Fruit fly (Drosophila melanogaster) whole organism, prepupa: Measurements from ENCODE around the gene CG6204.

Source experiments
- Blimp-1 ChIP-seq: fragments of 200-800 bp; sonication (Bioruptor generic); optimal IDR thresholded peaks from 3 replicates; lab custom pipeline; 2017; ENCODE audit warnings: missing biosample characterization, missing genetic modification characterization, mild to moderate bottlenecking, moderate library complexity, missing genetic modification reagents
- CG10631 ChIP-seq: fragments of 200-800 bp; sonication (Bioruptor generic); optimal IDR thresholded peaks from 2 replicates; lab custom pipeline; 2016; ENCODE audit warnings: missing biosample characterization, missing genetic modification characterization
- CG11294 ChIP-seq: fragments of 200-800 bp; sonication (Bioruptor generic); IDR thresholded peaks from 2 replicates; pipeline ENCODE4 v1.3.6; 2022; ENCODE audit warnings: missing biosample characterization, missing genetic modification characterization
- CG11762 ChIP-seq: fragments of 200-800 bp; sonication (Bioruptor generic); optimal IDR thresholded peaks from 3 replicates; lab custom pipeline; 2016; ENCODE audit warnings: missing biosample characterization, missing genetic modification characterization; ENCODE audit not compliant: insufficient read depth
- CG15336 ChIP-seq: fragments of 200-800 bp; sonication (Bioruptor generic); IDR thresholded peaks from 2 replicates; pipeline ENCODE4 v1.3.6; 2022; ENCODE audit warnings: missing biosample characterization, missing genetic modification characterization
- CG1621 ChIP-seq: fragments of 200-800 bp; sonication (Bioruptor generic); optimal IDR thresholded peaks from 3 replicates; lab custom pipeline; 2018; ENCODE audit warnings: missing biosample characterization, mild to moderate bottlenecking, missing genetic modification characterization
- CG16779 ChIP-seq: fragments of 200-800 bp; sonication (Bioruptor generic); optimal IDR thresholded peaks from 3 replicates; lab custom pipeline; 2017; ENCODE audit warnings: missing biosample characterization, mild to moderate bottlenecking, missing genetic modification characterization
- CG3032 ChIP-seq: fragments of 200-800 bp; optimal IDR thresholded peaks from 2 replicates; lab custom pipeline; 2019; ENCODE audit warnings: missing biosample characterization, mild to moderate bottlenecking, missing genetic modification characterization, moderate library complexity
- CG31627 ChIP-seq: fragments of 200-800 bp; sonication (Bioruptor generic); optimal IDR thresholded peaks from 3 replicates; lab custom pipeline; 2016; ENCODE audit warnings: missing biosample characterization, missing genetic modification characterization
- CG32006 ChIP-seq: fragments of 200-800 bp; sonication (Bioruptor generic); optimal IDR thresholded peaks from 3 replicates; lab custom pipeline; 2017; ENCODE audit warnings: missing biosample characterization, mild to moderate bottlenecking, missing genetic modification characterization
- CG34406 ChIP-seq: fragments of 200-800 bp; sonication (Bioruptor generic); optimal IDR thresholded peaks from 3 replicates; lab custom pipeline; 2016; ENCODE audit warnings: missing biosample characterization, missing genetic modification characterization
- CG3919 ChIP-seq: fragments of 200-800 bp; sonication (Bioruptor generic); optimal IDR thresholded peaks from 3 replicates; lab custom pipeline; 2016; ENCODE audit warnings: missing biosample characterization, missing genetic modification characterization
- CG4318 ChIP-seq: fragments of 200-800 bp; sonication (Bioruptor generic); optimal IDR thresholded peaks from 3 replicates; lab custom pipeline; 2017; ENCODE audit warnings: missing biosample characterization, mild to moderate bottlenecking, missing genetic modification characterization
- CG6163 ChIP-seq: fragments of 200-800 bp; sonication (Bioruptor generic); IDR thresholded peaks from 3 replicates; pipeline ENCODE4 v1.3.6; 2022; ENCODE audit warnings: missing biosample characterization, missing genetic modification characterization
- CG6276 ChIP-seq: fragments of 200-800 bp; sonication (Bioruptor generic); optimal IDR thresholded peaks from 2 replicates; lab custom pipeline; 2017; ENCODE audit warnings: missing biosample characterization, mild to moderate bottlenecking, missing genetic modification characterization
- CG6792 ChIP-seq: fragments of 200-800 bp; sonication (Bioruptor generic); optimal IDR thresholded peaks from 3 replicates; lab custom pipeline; 2016; ENCODE audit warnings: missing biosample characterization, missing genetic modification characterization
- CG8119 ChIP-seq: fragments of 200-800 bp; sonication (Bioruptor generic); IDR thresholded peaks from 3 replicates; pipeline ENCODE4 v1.3.6; 2022; ENCODE audit warnings: missing biosample characterization, missing genetic modification characterization
- CG8319 ChIP-seq: fragments of 200-800 bp; sonication (Bioruptor generic); optimal IDR thresholded peaks from 3 replicates; lab custom pipeline; 2016; ENCODE audit warnings: missing biosample characterization, missing genetic modification characterization
- CG8632 ChIP-seq: fragments of 200-800 bp; sonication (Bioruptor generic); optimal IDR thresholded peaks from 3 replicates; lab custom pipeline; 2016; ENCODE audit warnings: missing biosample characterization, missing genetic modification characterization
- CG9139 ChIP-seq: fragments of 200-800 bp; sonication (Bioruptor generic); optimal IDR thresholded peaks from 3 replicates; lab custom pipeline; 2017; ENCODE audit warnings: missing biosample characterization, mild to moderate bottlenecking, missing genetic modification characterization
- Eip75B ChIP-seq: fragments of 200-800 bp; sonication (Bioruptor generic); optimal IDR thresholded peaks from 3 replicates; lab custom pipeline; 2016; ENCODE audit warnings: missing biosample characterization, missing genetic modification characterization
- Eip78C ChIP-seq: fragments of 200-800 bp; sonication (Bioruptor generic); peaks from one replicate; lab custom pipeline; 2016; ENCODE audit warnings: missing biosample characterization, missing genetic modification characterization
- Ets21C ChIP-seq: fragments of 200-800 bp; sonication (Bioruptor generic); optimal IDR thresholded peaks from 3 replicates; lab custom pipeline; 2016; ENCODE audit warnings: missing biosample characterization, missing genetic modification characterization
- Ets96B ChIP-seq: fragments of 200-800 bp; optimal IDR thresholded peaks from 2 replicates; lab custom pipeline; 2019; ENCODE audit warnings: missing biosample characterization, mild to moderate bottlenecking, missing genetic modification characterization, moderate library complexity
- Gug ChIP-seq: fragments of 200-800 bp; sonication (Bioruptor generic); IDR thresholded peaks from 2 replicates; pipeline ENCODE4 v1.3.6; 2022; ENCODE audit warnings: missing biosample characterization, missing genetic modification characterization
- Hr38 ChIP-seq: sonication (Bioruptor generic); optimal IDR thresholded peaks from 2 replicates; lab custom pipeline; 2016; ENCODE audit warnings: missing biosample characterization, missing genetic modification characterization
- Hr39 ChIP-seq: fragments of 200-800 bp; sonication (Bioruptor generic); optimal IDR thresholded peaks from 2 replicates; lab custom pipeline; 2016; ENCODE audit warnings: missing biosample characterization, missing genetic modification characterization
- Hr4 ChIP-seq: fragments of 200-800 bp; sonication (Bioruptor generic); optimal IDR thresholded peaks from 3 replicates; lab custom pipeline; 2016; ENCODE audit warnings: missing biosample characterization, missing genetic modification characterization
- Lpt ChIP-seq: fragments of 200-800 bp; sonication (Bioruptor generic); optimal IDR thresholded peaks from 3 replicates; lab custom pipeline; 2016; ENCODE audit warnings: missing biosample characterization, missing genetic modification characterization
- Met ChIP-seq: fragments of 200-800 bp; sonication (Bioruptor generic); optimal IDR thresholded peaks from 3 replicates; lab custom pipeline; 2016; ENCODE audit warnings: missing biosample characterization, missing genetic modification characterization
- OdsH ChIP-seq: fragments of 200-800 bp; sonication (Bioruptor generic); optimal IDR thresholded peaks from 3 replicates; lab custom pipeline; 2016; ENCODE audit warnings: missing biosample characterization, missing genetic modification characterization
- Smox ChIP-seq: fragments of 200-800 bp; sonication (Bioruptor generic); optimal IDR thresholded peaks from 3 replicates; lab custom pipeline; 2016; ENCODE audit warnings: missing biosample characterization, missing genetic modification characterization
- Sox102F ChIP-seq: fragments of 200-800 bp; sonication (Bioruptor generic); optimal IDR thresholded peaks from 2 replicates; lab custom pipeline; 2016; ENCODE audit warnings: missing biosample characterization, mild to moderate bottlenecking, missing genetic modification characterization
- Sox14 ChIP-seq: fragments of 200-800 bp; sonication (Bioruptor generic); optimal IDR thresholded peaks from 3 replicates; lab custom pipeline; 2016; ENCODE audit warnings: missing biosample characterization, missing genetic modification characterization
- Sox15 ChIP-seq: fragments of 200-800 bp; sonication (Bioruptor generic); optimal IDR thresholded peaks from 3 replicates; lab custom pipeline; 2016; ENCODE audit warnings: missing biosample characterization, missing genetic modification characterization
- cyc ChIP-seq: fragments of 200-800 bp; sonication (Bioruptor generic); optimal IDR thresholded peaks from 3 replicates; lab custom pipeline; 2016; ENCODE audit warnings: missing biosample characterization, missing genetic modification characterization
- dac ChIP-seq: fragments of 200-800 bp; sonication (Bioruptor generic); optimal IDR thresholded peaks from 2 replicates; lab custom pipeline; 2017; ENCODE audit warnings: missing biosample characterization, mild to moderate bottlenecking, missing genetic modification characterization
- eg ChIP-seq: fragments of 200-800 bp; sonication (Bioruptor generic); IDR thresholded peaks from 3 replicates; pipeline ENCODE4 v1.3.6; 2022; ENCODE audit warnings: missing biosample characterization, missing genetic modification characterization
- esn ChIP-seq: fragments of 200-800 bp; sonication (Bioruptor generic); optimal IDR thresholded peaks from 2 replicates; lab custom pipeline; 2016; ENCODE audit warnings: missing biosample characterization, mild to moderate bottlenecking, missing genetic modification characterization, moderate library complexity
- fd59A ChIP-seq: fragments of 200-800 bp; sonication (Bioruptor generic); optimal IDR thresholded peaks from 2 replicates; lab custom pipeline; 2017; ENCODE audit warnings: missing biosample characterization, mild to moderate bottlenecking, missing genetic modification characterization, missing genetic modification reagents
- fd85E ChIP-seq: fragments of 200-800 bp; sonication (Bioruptor generic); optimal IDR thresholded peaks from 3 replicates; lab custom pipeline; 2016; ENCODE audit warnings: missing biosample characterization, missing genetic modification characterization
- fkh ChIP-seq: fragments of 200-800 bp; sonication (Bioruptor generic); optimal IDR thresholded peaks from 3 replicates; lab custom pipeline; 2017; ENCODE audit warnings: missing biosample characterization, mild to moderate bottlenecking, missing genetic modification characterization, moderate library complexity
- lz ChIP-seq: fragments of 200-800 bp; sonication (Bioruptor generic); optimal IDR thresholded peaks from 3 replicates; lab custom pipeline; 2016; ENCODE audit warnings: missing biosample characterization, missing genetic modification characterization
- pdm3 ChIP-seq: fragments of 200-800 bp; sonication (Bioruptor generic); optimal IDR thresholded peaks from 3 replicates; lab custom pipeline; 2016; ENCODE audit warnings: missing biosample characterization, missing genetic modification characterization
- salr ChIP-seq, 2 experiments: fragments of 200-800 bp; sonication (Bioruptor generic); optimal IDR thresholded peaks; 3 replicates each; lab custom pipeline; 2016 to 2018; ENCODE audit warnings: missing biosample characterization in 2 of 2, missing genetic modification characterization in 2 of 2, mild to moderate bottlenecking in 1 of 2
- spab ChIP-seq: fragments of 200-800 bp; sonication (Bioruptor generic); optimal IDR thresholded peaks from 2 replicates; lab custom pipeline; 2017; ENCODE audit warnings: missing biosample characterization, mild to moderate bottlenecking, missing genetic modification characterization, missing genetic modification reagents
- ss ChIP-seq, 2 experiments: fragments of 200-800 bp; sonication (Bioruptor generic); optimal IDR thresholded peaks; 2 replicates in 1 of 2; 3 replicates in 1 of 2; lab custom pipeline; 2017 to 2018; ENCODE audit warnings: mild to moderate bottlenecking in 2 of 2, missing biosample characterization in 2 of 2, missing genetic modification characterization in 2 of 2, moderate library complexity in 1 of 2
- svp ChIP-seq: fragments of 200-800 bp; sonication (Bioruptor generic); peaks from one replicate; lab custom pipeline; 2016; ENCODE audit warnings: missing biosample characterization, missing genetic modification characterization
- topi ChIP-seq: fragments of 200-800 bp; sonication (Bioruptor generic); optimal IDR thresholded peaks from 3 replicates; lab custom pipeline; 2016; ENCODE audit warnings: missing biosample characterization, missing genetic modification characterization
- vri ChIP-seq: fragments of 200-800 bp; sonication (Bioruptor generic); optimal IDR thresholded peaks from 3 replicates; lab custom pipeline; 2016; ENCODE audit warnings: missing biosample characterization, mild to moderate bottlenecking, missing genetic modification characterization

The CG6204 gene

dm6 chr3R:24202723-24203122 lies 9.1 kb downstream of the CG6204 start:
- no peak for TF ChIP-seq OdsH (GFP tag; lab: Kevin White, UChicago)
- TF ChIP-seq Blimp-1 (GFP tag; lab: Kevin White, UChicago): peak; percentile 70
- peak; percentile 13; the same call in 1 of the 3 replicates for TF ChIP-seq eg (GFP tag; lab: Robert Waterston, UW)

DNA sequence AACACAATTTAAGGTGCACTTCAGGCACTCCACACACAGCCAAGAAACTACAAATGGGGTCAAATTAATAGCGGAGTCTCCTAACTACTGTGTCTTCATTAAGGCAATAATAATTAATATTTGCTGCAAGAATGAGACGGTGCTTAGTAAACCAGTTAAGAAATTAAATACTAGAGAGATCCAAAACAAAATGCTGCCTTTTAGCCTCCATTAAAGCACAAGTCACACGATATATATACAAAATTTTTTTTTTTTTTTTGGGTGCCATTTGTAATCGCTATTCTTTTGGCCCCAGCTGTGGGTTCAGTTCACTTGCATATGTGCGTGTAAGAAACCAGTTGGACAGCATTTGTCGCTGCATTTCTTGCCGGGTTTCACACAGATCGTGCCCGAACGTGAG lies 9.8 kb downstream of the CG6204 start:
- TF ChIP-seq CG10631 (GFP tag; lab: Kevin White, UChicago): peak; percentile 79
- TF ChIP-seq Hr4: peak; percentile 92
- TF ChIP-seq ss (GFP tag; optimal IDR thresholded peaks at IDR 0.05; lab: Kevin White, UChicago): peak; percentile 82 to 86
- peak; percentile 78 for TF ChIP-seq vri (GFP tag; lab: Kevin White, UChicago)
- peak; percentile 88 for TF ChIP-seq Lpt
- TF ChIP-seq Hr38 (GFP tag; lab: Kevin White, UChicago): no peak
- TF ChIP-seq CG34406: peak; percentile 84
- TF ChIP-seq Ets21C (GFP tag; lab: Kevin White, UChicago): peak; percentile 73
- peak; percentile 58 for TF ChIP-seq Ets96B (tag; lab: Kevin White, UChicago)
- TF ChIP-seq cyc (GFP tag; lab: Kevin White, UChicago): peak; percentile 76
- TF ChIP-seq CG6792 (GFP tag; lab: Kevin White, UChicago): peak; percentile 84
- TF ChIP-seq topi (GFP tag; lab: Kevin White, UChicago): peak; percentile 89
- peak; percentile 79 for TF ChIP-seq Sox15
- TF ChIP-seq pdm3: peak; percentile 89
- peak; percentile 84 for TF ChIP-seq lz (GFP tag; lab: Kevin White, UChicago)
- TF ChIP-seq fkh (GFP tag; lab: Kevin White, UChicago): no peak
- peak; percentile 92 for TF ChIP-seq Sox102F (GFP tag; lab: Kevin White, UChicago)
- peak; percentile 85 for TF ChIP-seq CG11762 (GFP tag; lab: Kevin White, UChicago)
- peak; percentile 84 for TF ChIP-seq eg (GFP tag; lab: Robert Waterston, UW)
- peak; percentile 90 for TF ChIP-seq Met (GFP tag; lab: Kevin White, UChicago)
- TF ChIP-seq dac (GFP tag; lab: Kevin White, UChicago): peak; percentile 80
- peak; percentile 26 for TF ChIP-seq CG9139 (GFP tag; lab: Kevin White, UChicago)
- peak; percentile 67 for TF ChIP-seq fd59A (GFP tag; lab: Kevin White, UChicago)
- TF ChIP-seq esn: peak; percentile 89
- peak; percentile 52 for TF ChIP-seq fd85E
- TF ChIP-seq Smox (GFP tag; lab: Kevin White, UChicago): peak; percentile 81
- TF ChIP-seq CG8632 (GFP tag; lab: Kevin White, UChicago): peak; percentile 85
- peak; percentile 94 for TF ChIP-seq CG15336 (GFP tag; lab: Robert Waterston, UW)
- TF ChIP-seq CG11294 (GFP tag; lab: Robert Waterston, UW): peak; percentile 63; the same call in 1 of the 2 replicates
- peak; percentile 72 for TF ChIP-seq CG8319 (GFP tag; lab: Kevin White, UChicago)
- TF ChIP-seq Eip75B (GFP tag; lab: Kevin White, UChicago): peak; percentile 88
- TF ChIP-seq CG3919: peak; percentile 89
- peak; percentile 89 for TF ChIP-seq Sox14
- peak; percentile 94 for TF ChIP-seq CG8119 (GFP tag; lab: Robert Waterston, UW)
- TF ChIP-seq salr (GFP tag; optimal IDR thresholded peaks at IDR 0.05; lab: Kevin White, UChicago): peak; percentile 18 to 76
- peak; percentile 83 for TF ChIP-seq Hr39 (GFP tag; lab: Kevin White, UChicago)
- TF ChIP-seq CG16779 (tag; lab: Kevin White, UChicago): peak; percentile 78
- peak; percentile 94 for TF ChIP-seq svp
- TF ChIP-seq CG3032 (tag; lab: Kevin White, UChicago): peak; percentile 71
- TF ChIP-seq CG31627: peak; percentile 81
- TF ChIP-seq spab (GFP tag; lab: Kevin White, UChicago): peak; percentile 69
- TF ChIP-seq Eip78C (GFP tag; lab: Kevin White, UChicago): peak; percentile 98
- peak; percentile 90 for TF ChIP-seq CG32006 (GFP tag; lab: Kevin White, UChicago)
- TF ChIP-seq CG6276 (GFP tag; lab: Kevin White, UChicago): peak; percentile 90
- TF ChIP-seq CG1621 (tag; lab: Kevin White, UChicago): peak; percentile 53
- peak; percentile 76 for TF ChIP-seq CG4318 (GFP tag; lab: Kevin White, UChicago)
- TF ChIP-seq CG6163 (GFP tag; lab: Robert Waterston, UW): peak; percentile 80
- TF ChIP-seq Gug (GFP tag; lab: Robert Waterston, UW): peak; percentile 80
